Worm (Caenorhabditis elegans): ENCODE measurements around the gene ucr-2.3.

ce11 chrIII:832855-833504, 46.7 kb upstream of the ucr-2.3 start, which contains the start of gene zip-2:
- TF ChIP-seq W03F9.2 (tag; optimal IDR thresholded peaks at IDR 0.05) (no peak), him-1 (tag; optimal IDR thresholded peaks at IDR 0.05) (no peak)

All from whole organism, L4/young adult.